Worm (Caenorhabditis elegans) whole organism, L1 larva: Measurements from ENCODE around the gene sel-9.

Experiments used
- C34B4.2 ChIP-seq: sonication (generic microtip); optimal IDR thresholded peaks from 2 replicates; lab custom pipeline; 2017; ENCODE audit warnings: mild to moderate bottlenecking, missing genetic modification characterization, missing compliant biosample characterization
- ama-1 ChIP-seq: fragments of 150-350 bp; optimal IDR thresholded peaks from 2 replicates; lab custom pipeline; 2014
- ceh-63 ChIP-seq: fragments of 200-800 bp; sonication (Bioruptor generic); optimal IDR thresholded peaks from 2 replicates; lab custom pipeline; 2018; ENCODE audit warnings: mild to moderate bottlenecking, missing genetic modification characterization, missing compliant biosample characterization
- ceh-82 ChIP-seq, 3 experiments: fragments of 150-350 bp in 1 of 3; sonication (generic microtip) in 2 of 3; optimal IDR thresholded peaks; 2 replicates each; lab custom pipeline; 2014 to 2017; ENCODE audit warnings: missing biosample characterization in 3 of 3, missing genetic modification characterization in 3 of 3
- dsc-1 ChIP-seq: sonication (generic microtip); optimal IDR thresholded peaks from 2 replicates; lab custom pipeline; 2016; ENCODE audit warnings: mild to moderate bottlenecking, missing genetic modification characterization, missing compliant biosample characterization
- efl-1 ChIP-seq, 4 experiments: fragments of 150-350 bp; optimal IDR thresholded peaks in 3 of 4; peaks in 1 of 4; 1 replicate in 1 of 4; 2 replicates in 3 of 4; lab custom pipeline; 2014; ENCODE audit warnings: missing biosample characterization in 2 of 4, missing genetic modification characterization in 2 of 4, missing genetic modification reagents in 2 of 4
- elt-2 ChIP-seq: sonication (generic microtip); optimal IDR thresholded peaks from 2 replicates; lab custom pipeline; 2016; ENCODE audit warnings: missing genetic modification characterization, mild to moderate bottlenecking, inconsistent platforms, missing compliant biosample characterization, missing genetic modification reagents
- elt-3 ChIP-seq, 6 experiments: fragments of 150-350 bp in 1 of 6; sonication (generic microtip); optimal IDR thresholded peaks; 2 replicates each; lab custom pipeline; 2017 to 2018; ENCODE audit warnings: missing biosample characterization in 6 of 6, missing genetic modification characterization in 6 of 6, inconsistent platforms in 1 of 6
- fkh-4 ChIP-seq: sonication (generic microtip); optimal IDR thresholded peaks from 2 replicates; lab custom pipeline; 2016; ENCODE audit warnings: missing compliant biosample characterization, missing genetic modification characterization, borderline replicate concordance
- grh-1 ChIP-seq: fragments of 200-800 bp; sonication (Bioruptor generic); IDR thresholded peaks from 2 replicates; pipeline ENCODE4 v1.3.6; 2022; ENCODE audit warnings: missing genetic modification reagents, missing genetic modification characterization, missing compliant biosample characterization
- hlh-17 ChIP-seq: fragments of 200-800 bp; sonication (Bioruptor generic); optimal IDR thresholded peaks from 2 replicates; lab custom pipeline; 2018; ENCODE audit warnings: missing genetic modification characterization, mild to moderate bottlenecking, missing compliant biosample characterization, moderate library complexity, borderline replicate concordance
- jun-1 ChIP-seq: fragments of 150-350 bp; optimal IDR thresholded peaks from 2 replicates; lab custom pipeline; 2014; ENCODE audit warnings: missing biosample characterization, missing genetic modification reagents, missing genetic modification characterization
- lin-13 ChIP-seq: fragments of 150-350 bp; optimal IDR thresholded peaks from 2 replicates; lab custom pipeline; 2014; ENCODE audit warnings: missing biosample characterization, missing genetic modification reagents, missing genetic modification characterization
- lin-35 ChIP-seq, 2 experiments: fragments of 150-350 bp; optimal IDR thresholded peaks; 2 replicates each; lab custom pipeline; 2014; ENCODE audit warnings: missing biosample characterization in 2 of 2, missing genetic modification characterization in 2 of 2, missing genetic modification reagents in 2 of 2
- lsy-2 ChIP-seq, 2 experiments: fragments of 150-350 bp; optimal IDR thresholded peaks; 2 replicates each; lab custom pipeline; 2014; ENCODE audit warnings: missing biosample characterization in 2 of 2, missing genetic modification characterization in 2 of 2
- mep-1 ChIP-seq: fragments of 150-350 bp; optimal IDR thresholded peaks from 2 replicates; lab custom pipeline; 2014; ENCODE audit warnings: missing biosample characterization, missing genetic modification characterization
- nhr-11 ChIP-seq: fragments of 150-350 bp; optimal IDR thresholded peaks from 2 replicates; lab custom pipeline; 2014; ENCODE audit warnings: missing biosample characterization, missing genetic modification characterization
- nhr-76 ChIP-seq: sonication (generic microtip); optimal IDR thresholded peaks from 2 replicates; lab custom pipeline; 2017; ENCODE audit warnings: missing biosample characterization, missing genetic modification characterization
- nhr-90 ChIP-seq: sonication (generic microtip); optimal IDR thresholded peaks from 2 replicates; lab custom pipeline; 2016; ENCODE audit warnings: mild to moderate bottlenecking, missing genetic modification characterization, missing compliant biosample characterization; ENCODE audit not compliant: poor library complexity
- pag-3 ChIP-seq: sonication (generic microtip); optimal IDR thresholded peaks from 2 replicates; lab custom pipeline; 2017; ENCODE audit warnings: missing genetic modification characterization, mild to moderate bottlenecking, missing compliant biosample characterization, antibody characterized with exemption, borderline replicate concordance; ENCODE audit not compliant: insufficient read depth
- pqm-1 ChIP-seq: sonication (generic microtip); optimal IDR thresholded peaks from 3 replicates; lab custom pipeline; 2017; ENCODE audit warnings: missing biosample characterization, missing genetic modification characterization
- rnt-1 ChIP-seq: sonication (generic microtip); optimal IDR thresholded peaks from 2 replicates; lab custom pipeline; 2016; ENCODE audit warnings: mild to moderate bottlenecking, missing genetic modification characterization, moderate library complexity, missing compliant biosample characterization
- snpc-4 ChIP-seq: fragments of 150-350 bp; optimal IDR thresholded peaks from 2 replicates; lab custom pipeline; 2014; ENCODE audit warnings: missing biosample characterization, missing genetic modification characterization
- snu-23 ChIP-seq: sonication (generic microtip); optimal IDR thresholded peaks from 2 replicates; lab custom pipeline; 2016; ENCODE audit warnings: missing genetic modification characterization, missing compliant biosample characterization
- swsn-7 ChIP-seq: sonication (generic microtip); optimal IDR thresholded peaks from 2 replicates; lab custom pipeline; 2016; ENCODE audit warnings: missing genetic modification characterization, missing compliant biosample characterization

Gene sel-9

DNA sequence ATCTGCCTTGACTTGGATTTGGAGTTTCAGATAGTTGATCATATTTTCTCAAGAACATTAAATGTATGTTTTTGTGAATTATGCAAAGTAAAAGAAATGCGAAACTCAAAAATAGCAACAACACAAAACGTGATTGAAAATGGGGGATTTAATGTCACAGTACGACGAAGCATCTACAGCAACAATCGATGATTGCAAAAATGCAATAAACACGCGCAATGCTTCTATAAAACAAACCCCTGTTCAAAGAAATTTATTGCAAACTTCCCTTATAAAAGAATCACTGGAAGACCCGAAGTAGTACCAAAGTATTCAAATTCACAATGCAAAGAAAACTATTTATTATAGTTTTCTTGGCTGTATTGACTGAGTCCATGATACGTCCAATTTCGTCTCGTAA, 15.8 kb upstream of the sel-9 start, which contains the start of gene clec-219:
clec-219 (plus strand) TSS at position 301 of the 400 bp plus-strand sequence.
- TF ChIP-seq ceh-63 (GFP tag; lab: Kevin White, UChicago), result no peak
- TF ChIP-seq efl-1 (optimal IDR thresholded peaks at IDR 0.05; lab: Kevin White, UChicago), result no peak
- TF ChIP-seq efl-1 (GFP tag; optimal IDR thresholded peaks at IDR 0.05 in 1 of 2; lab: Kevin White, UChicago), result peak in 1 of 2 experiments; percentile 32
- TF ChIP-seq, all 84 proteins: peak for 1

DNA sequence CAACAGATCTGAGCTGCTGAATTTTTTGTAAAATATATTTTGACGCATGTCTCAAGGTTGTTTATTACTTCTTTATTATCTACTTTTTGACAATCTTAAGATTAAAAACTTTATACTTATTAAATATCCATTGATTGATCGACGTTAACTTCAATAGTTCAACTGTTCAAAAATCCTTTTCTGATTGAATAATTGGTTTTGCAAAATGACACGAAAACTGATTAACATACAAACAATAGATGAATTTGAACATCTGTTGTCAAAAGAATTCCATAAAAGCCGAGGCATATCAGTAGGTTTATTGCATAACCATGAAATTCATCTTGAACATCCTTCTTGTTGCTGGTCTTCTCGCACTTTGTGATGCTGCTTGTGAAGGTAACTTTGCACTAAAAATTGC, 8.8 kb upstream of the sel-9 start, which contains the start of gene W02D7.12:
W02D7.12 (plus strand) TSS at position 301 of the 400 bp plus-strand sequence.
- no peak for TF ChIP-seq hlh-17 (GFP tag; lab: Kevin White, UChicago)
- TF ChIP-seq C34B4.2, result no peak
- no peak for TF ChIP-seq jun-1
- no peak for TF ChIP-seq ama-1 (lab: Kevin White, UChicago)
- no peak for TF ChIP-seq swsn-7
- TF ChIP-seq nhr-11 (tag; lab: Kevin White, UChicago), result no peak
- TF ChIP-seq grh-1, result no peak
- TF ChIP-seq, all 84 proteins: peak for 0

DNA sequence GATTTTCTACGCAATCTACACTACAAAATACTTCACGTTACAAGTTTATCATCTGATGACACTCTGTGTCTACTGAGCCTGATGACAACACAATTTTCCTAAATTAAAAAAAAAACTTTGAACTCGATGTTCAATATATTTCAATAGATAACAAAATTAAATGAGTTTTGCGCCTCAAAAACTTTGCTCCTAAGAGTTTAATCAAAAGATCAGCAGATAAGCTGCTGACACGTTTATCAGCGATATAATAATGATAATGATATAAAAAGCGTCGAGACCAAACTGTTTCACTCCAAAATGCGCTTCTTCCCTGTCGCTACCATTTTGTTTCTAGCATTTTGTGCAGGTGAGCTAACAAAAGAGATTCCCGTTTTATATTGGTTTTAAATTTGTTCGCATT, 5.3 kb upstream of the sel-9 start, which contains the start of gene clec-218:
clec-218 (plus strand) TSS at position 262 of the 400 bp plus-strand sequence.
- TF ChIP-seq elt-2 (tag; lab: Kevin White, UChicago), result peak; percentile 78
- no peak for TF ChIP-seq fkh-4 (tag; lab: Kevin White, UChicago)
- TF ChIP-seq nhr-90 (tag; lab: Kevin White, UChicago), result no peak
- no peak for TF ChIP-seq dsc-1 (tag; lab: Kevin White, UChicago)

ce11 chrV:8307013-8307412, 4.6 kb upstream of the sel-9 start:
- TF ChIP-seq lin-35 (GFP tag; optimal IDR thresholded peaks at IDR 0.05; lab: Kevin White, UChicago) (peak in 1 of 2 experiments; percentile 23), mep-1 (tag; lab: Kevin White, UChicago) (no peak), pqm-1 (tag; lab: Kevin White, UChicago) (no peak), lsy-2 (tag; optimal IDR thresholded peaks at IDR 0.05; lab: Kevin White, UChicago) (no peak), elt-2 (tag; lab: Kevin White, UChicago) (peak; percentile 73), grh-1 (no peak), efl-1 (optimal IDR thresholded peaks at IDR 0.05; lab: Kevin White, UChicago) (no peak), efl-1 (GFP tag; optimal IDR thresholded peaks at IDR 0.05 in 1 of 2; lab: Kevin White, UChicago) (peak in 1 of 2 experiments; percentile 57), lin-13 (no peak), nhr-76 (no peak)

DNA sequence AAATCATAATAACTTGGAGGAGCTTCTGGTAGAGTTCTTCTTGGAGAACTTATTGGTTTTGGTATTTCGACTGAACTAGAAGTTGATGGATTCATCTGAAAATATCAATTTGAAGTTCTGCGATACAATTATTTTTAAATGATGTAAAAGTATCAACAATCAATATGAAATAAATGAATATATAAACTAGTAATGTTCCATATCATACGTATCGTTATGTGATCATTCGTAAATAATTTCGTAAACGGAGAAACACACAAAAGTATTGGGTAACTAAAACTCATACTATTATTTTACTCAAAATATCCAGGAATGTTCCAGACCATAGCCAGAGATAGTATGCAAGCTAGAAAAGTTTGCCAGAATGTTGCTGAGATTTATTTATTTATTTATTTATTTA, 4.0 kb upstream of the sel-9 start, which contains the start of gene W02D7.8:
W02D7.8 (minus strand) TSS at position 101 of the 400 bp plus-strand sequence.
- TF ChIP-seq fkh-4 (tag; lab: Kevin White, UChicago) (no peak), snpc-4 (tag; lab: Kevin White, UChicago) (no peak), pag-3 (tag; lab: Kevin White, UChicago) (no peak), elt-3 (tag; optimal IDR thresholded peaks at IDR 0.05; lab: Kevin White, UChicago) (no peak), elt-2 (tag; lab: Kevin White, UChicago) (no peak), ceh-82 (tag; optimal IDR thresholded peaks at IDR 0.05; lab: Kevin White, UChicago) (no peak)

- TF ChIP-seq rnt-1 (tag; lab: Kevin White, UChicago) (no peak), elt-2 (tag; lab: Kevin White, UChicago) (peak; percentile 60)
Observed at ce11 chrV:8305940-8306339, 3.6 kb upstream of the sel-9 start.

ce11 chrV:8304461-8305195, 2.2 kb upstream of the sel-9 start, which contains the start of gene W02D7.11:
Gene W02D7.11, minus strand, starts transcription at chrV:8304511.
- TF ChIP-seq elt-2 (tag; lab: Kevin White, UChicago) (peak; percentile 64), lin-35 (GFP tag; optimal IDR thresholded peaks at IDR 0.05; lab: Kevin White, UChicago) (peak in 1 of 2 experiments; percentile 30), efl-1 (optimal IDR thresholded peaks at IDR 0.05; lab: Kevin White, UChicago) (no peak), efl-1 (GFP tag; optimal IDR thresholded peaks at IDR 0.05 in 1 of 2; lab: Kevin White, UChicago) (peak in 1 of 2 experiments; percentile 21), snu-23 (GFP tag; lab: Kevin White, UChicago) (no peak)
- TF ChIP-seq, all 84 proteins: peak for 3
